Worm (Caenorhabditis elegans) whole organism, L1 larva: ENCODE results near the gene myo-5.
A peak's percentile ranks its signal among the peaks of the same experiment; 100 is the strongest.

ENCODE experiments used
- C04F5.9 ChIP-seq: sonication (generic microtip); optimal IDR thresholded peaks from 2 replicates; lab custom pipeline; 2016; ENCODE audit warnings: missing genetic modification characterization, missing compliant biosample characterization
- C16A3.4 ChIP-seq: fragments of 150-350 bp; optimal IDR thresholded peaks from 2 replicates; lab custom pipeline; 2014; ENCODE audit warnings: missing biosample characterization, missing genetic modification characterization
- C34B4.2 ChIP-seq: sonication (generic microtip); optimal IDR thresholded peaks from 2 replicates; lab custom pipeline; 2017; ENCODE audit warnings: mild to moderate bottlenecking, missing genetic modification characterization, missing compliant biosample characterization
- aly-2 ChIP-seq: fragments of 150-350 bp; optimal IDR thresholded peaks from 2 replicates; lab custom pipeline; 2014; ENCODE audit warnings: missing biosample characterization, missing genetic modification characterization
- ama-1 ChIP-seq: fragments of 150-350 bp; optimal IDR thresholded peaks from 2 replicates; lab custom pipeline; 2014
- blmp-1 ChIP-seq: fragments of 150-350 bp; optimal IDR thresholded peaks from 2 replicates; lab custom pipeline; 2014; ENCODE audit warnings: missing biosample characterization, missing genetic modification characterization
- ceh-88 ChIP-seq: fragments of 200-800 bp; sonication (Bioruptor generic); IDR thresholded peaks from 2 replicates; pipeline ENCODE4 v1.3.6; 2022; ENCODE audit warnings: missing genetic modification characterization, missing compliant biosample characterization
- ceh-90 ChIP-seq: sonication (generic microtip); optimal IDR thresholded peaks from 2 replicates; lab custom pipeline; 2016; ENCODE audit warnings: missing genetic modification characterization, missing compliant biosample characterization
- ces-1 ChIP-seq: fragments of 150-350 bp; optimal IDR thresholded peaks from 2 replicates; lab custom pipeline; 2014; ENCODE audit warnings: missing biosample characterization, missing genetic modification reagents, missing genetic modification characterization
- dpl-1 ChIP-seq, 3 experiments: fragments of 150-350 bp in 2 of 3; sonication (generic microtip) in 1 of 3; optimal IDR thresholded peaks; 2 replicates each; lab custom pipeline; 2014 to 2017; ENCODE audit warnings: missing biosample characterization in 3 of 3, missing genetic modification characterization in 3 of 3, missing genetic modification reagents in 3 of 3
- efl-1 ChIP-seq, 4 experiments: fragments of 150-350 bp; optimal IDR thresholded peaks in 3 of 4; peaks in 1 of 4; 1 replicate in 1 of 4; 2 replicates in 3 of 4; lab custom pipeline; 2014; ENCODE audit warnings: missing biosample characterization in 2 of 4, missing genetic modification characterization in 2 of 4, missing genetic modification reagents in 2 of 4
- egl-27 ChIP-seq, 2 experiments: fragments of 150-350 bp in 1 of 2; sonication (generic microtip); optimal IDR thresholded peaks; 3 replicates each; lab custom pipeline; 2017 to 2018; ENCODE audit warnings: missing biosample characterization in 2 of 2, missing genetic modification characterization in 2 of 2, missing genetic modification reagents in 2 of 2
- elt-3 ChIP-seq, 6 experiments: fragments of 150-350 bp in 1 of 6; sonication (generic microtip); optimal IDR thresholded peaks; 2 replicates each; lab custom pipeline; 2017 to 2018; ENCODE audit warnings: missing biosample characterization in 6 of 6, missing genetic modification characterization in 6 of 6, inconsistent platforms in 1 of 6
- ets-5 ChIP-seq: fragments of 200-800 bp; sonication (Bioruptor generic); IDR thresholded peaks from 2 replicates; pipeline ENCODE4 v1.3.6; 2022; ENCODE audit warnings: missing genetic modification characterization, missing compliant biosample characterization
- fkh-4 ChIP-seq: sonication (generic microtip); optimal IDR thresholded peaks from 2 replicates; lab custom pipeline; 2016; ENCODE audit warnings: missing compliant biosample characterization, missing genetic modification characterization, borderline replicate concordance
- fkh-8 ChIP-seq: sonication (generic microtip); optimal IDR thresholded peaks from 2 replicates; lab custom pipeline; 2016; ENCODE audit warnings: mild to moderate bottlenecking, missing genetic modification characterization, missing compliant biosample characterization
- fos-1 ChIP-seq: fragments of 150-350 bp; optimal IDR thresholded peaks from 2 replicates; lab custom pipeline; 2014; ENCODE audit warnings: missing biosample characterization, missing genetic modification characterization
- hlh-17 ChIP-seq: fragments of 200-800 bp; sonication (Bioruptor generic); optimal IDR thresholded peaks from 2 replicates; lab custom pipeline; 2018; ENCODE audit warnings: missing genetic modification characterization, mild to moderate bottlenecking, missing compliant biosample characterization, moderate library complexity, borderline replicate concordance
- hlh-4 ChIP-seq: sonication (generic microtip); optimal IDR thresholded peaks from 2 replicates; lab custom pipeline; 2016; ENCODE audit warnings: mild to moderate bottlenecking, missing genetic modification characterization, missing compliant biosample characterization
- lin-15B ChIP-seq: fragments of 150-350 bp; sonication (generic microtip); optimal IDR thresholded peaks from 3 replicates; lab custom pipeline; 2014; ENCODE audit warnings: missing biosample characterization, missing genetic modification characterization
- lin-35 ChIP-seq, 2 experiments: fragments of 150-350 bp; optimal IDR thresholded peaks; 2 replicates each; lab custom pipeline; 2014; ENCODE audit warnings: missing biosample characterization in 2 of 2, missing genetic modification characterization in 2 of 2, missing genetic modification reagents in 2 of 2
- lin-39 ChIP-seq: fragments of 150-350 bp; optimal IDR thresholded peaks from 2 replicates; lab custom pipeline; 2014; ENCODE audit warnings: missing biosample characterization, missing genetic modification reagents, missing genetic modification characterization
- mab-9 ChIP-seq: fragments of 200-800 bp; sonication (Bioruptor generic); IDR thresholded peaks from 2 replicates; pipeline ENCODE4 v1.3.6; 2022; ENCODE audit warnings: missing genetic modification reagents, missing genetic modification characterization, missing compliant biosample characterization
- mef-2 ChIP-seq: fragments of 150-350 bp; optimal IDR thresholded peaks from 2 replicates; lab custom pipeline; 2014; ENCODE audit warnings: missing biosample characterization, missing genetic modification characterization
- nhr-12 ChIP-seq: sonication (generic microtip); optimal IDR thresholded peaks from 2 replicates; lab custom pipeline; 2017; ENCODE audit warnings: missing biosample characterization, missing genetic modification characterization
- nhr-19 ChIP-seq: fragments of 200-800 bp; sonication (Bioruptor generic); conservative IDR thresholded peaks from 2 replicates; pipeline ENCODE4 v1.3.6; 2022; ENCODE audit warnings: missing genetic modification characterization, missing compliant biosample characterization
- nhr-237 ChIP-seq: fragments of 150-350 bp; optimal IDR thresholded peaks from 2 replicates; lab custom pipeline; 2014; ENCODE audit warnings: missing biosample characterization, missing genetic modification characterization
- nhr-28 ChIP-seq: fragments of 150-350 bp; optimal IDR thresholded peaks from 2 replicates; lab custom pipeline; 2014; ENCODE audit warnings: missing biosample characterization, missing genetic modification characterization
- nhr-47 ChIP-seq: sonication (generic microtip); optimal IDR thresholded peaks from 2 replicates; lab custom pipeline; 2016; ENCODE audit warnings: mild to moderate bottlenecking, missing genetic modification characterization, moderate library complexity, missing compliant biosample characterization
- nhr-71 ChIP-seq: sonication (generic microtip); optimal IDR thresholded peaks from 2 replicates; lab custom pipeline; 2016; ENCODE audit warnings: mild to moderate bottlenecking, missing genetic modification characterization, moderate library complexity, missing compliant biosample characterization
- nhr-76 ChIP-seq: sonication (generic microtip); optimal IDR thresholded peaks from 2 replicates; lab custom pipeline; 2017; ENCODE audit warnings: missing biosample characterization, missing genetic modification characterization
- nhr-77 ChIP-seq: fragments of 150-350 bp; optimal IDR thresholded peaks from 2 replicates; lab custom pipeline; 2014; ENCODE audit warnings: missing biosample characterization, missing genetic modification characterization
- nhr-85 ChIP-seq: sonication (generic microtip); peaks from one replicate; lab custom pipeline; 2016; ENCODE audit warnings: missing genetic modification characterization, inconsistent platforms, missing compliant biosample characterization
- nhr-90 ChIP-seq: sonication (generic microtip); optimal IDR thresholded peaks from 2 replicates; lab custom pipeline; 2016; ENCODE audit warnings: mild to moderate bottlenecking, missing genetic modification characterization, missing compliant biosample characterization; ENCODE audit not compliant: poor library complexity
- pag-3 ChIP-seq: sonication (generic microtip); optimal IDR thresholded peaks from 2 replicates; lab custom pipeline; 2017; ENCODE audit warnings: missing genetic modification characterization, mild to moderate bottlenecking, missing compliant biosample characterization, antibody characterized with exemption, borderline replicate concordance; ENCODE audit not compliant: insufficient read depth
- sox-4 ChIP-seq: sonication (generic microtip); optimal IDR thresholded peaks from 2 replicates; lab custom pipeline; 2016; ENCODE audit warnings: missing genetic modification characterization, missing compliant biosample characterization
- sup-37 ChIP-seq: fragments of 200-800 bp; sonication (Bioruptor generic); optimal IDR thresholded peaks from 2 replicates; lab custom pipeline; 2018; ENCODE audit warnings: mild to moderate bottlenecking, missing genetic modification characterization, missing compliant biosample characterization
- tbx-2 ChIP-seq: sonication (generic microtip); optimal IDR thresholded peaks from 2 replicates; lab custom pipeline; 2016; ENCODE audit warnings: missing genetic modification characterization, missing compliant biosample characterization
- unc-130 ChIP-seq: fragments of 150-350 bp; optimal IDR thresholded peaks from 2 replicates; lab custom pipeline; 2017; ENCODE audit warnings: missing biosample characterization, missing genetic modification characterization, inconsistent platforms
- unc-30 ChIP-seq: sonication (generic microtip); optimal IDR thresholded peaks from 2 replicates; lab custom pipeline; 2017; ENCODE audit warnings: missing biosample characterization, missing genetic modification characterization
- xbp-1 ChIP-seq: sonication (generic microtip); optimal IDR thresholded peaks from 2 replicates; lab custom pipeline; 2016; ENCODE audit warnings: missing genetic modification characterization, missing compliant biosample characterization
- zag-1 ChIP-seq: fragments of 150-350 bp; optimal IDR thresholded peaks from 2 replicates; lab custom pipeline; 2014; ENCODE audit warnings: missing biosample characterization, missing genetic modification characterization

Gene myo-5

DNA sequence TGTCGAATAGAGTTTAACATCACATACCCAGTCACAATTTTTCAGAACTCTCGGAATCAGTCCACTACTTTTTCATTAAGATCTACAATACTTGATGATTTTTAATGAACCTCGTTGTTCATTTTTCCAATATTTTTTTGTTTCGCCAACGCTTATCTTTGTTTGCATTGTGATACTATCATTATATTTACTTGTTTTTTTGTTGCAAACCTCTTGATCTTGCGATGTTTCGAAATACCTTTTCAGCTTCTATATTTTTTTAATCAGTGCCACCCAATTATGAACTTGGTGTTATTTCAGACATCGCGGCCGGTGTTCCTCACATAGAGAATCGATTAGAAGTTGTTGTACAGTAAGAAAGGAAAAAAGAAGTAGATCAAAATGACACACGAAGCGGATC, at the start of gene myo-5:
myo-5 (plus strand) TSS at position 301 of the 400 bp plus-strand sequence.
- TF ChIP-seq nhr-237 (tag; lab: Kevin White, UChicago) (no peak), efl-1 (optimal IDR thresholded peaks at IDR 0.05; lab: Kevin White, UChicago) (no peak), efl-1 (GFP tag; optimal IDR thresholded peaks at IDR 0.05 in 1 of 2; lab: Kevin White, UChicago) (peak in 1 of 2 experiments; percentile 15)

ce11 chrV:8062074-8062473, 46.7 kb upstream of the myo-5 start, which contains the start of gene str-139:
TSS of gene str-139 (minus strand) at chrV:8062174.
- TF ChIP-seq lin-15B (tag; lab: Kevin White, UChicago): no peak
- TF ChIP-seq nhr-71 (tag; lab: Kevin White, UChicago): no peak
- TF ChIP-seq fkh-4: no peak
- TF ChIP-seq fkh-8: no peak
- no peak for TF ChIP-seq nhr-19
- TF ChIP-seq elt-3 (tag; optimal IDR thresholded peaks at IDR 0.05; lab: Kevin White, UChicago): no peak
- no peak for TF ChIP-seq hlh-17 (GFP tag; lab: Kevin White, UChicago)
- no peak for TF ChIP-seq lin-39 (tag; lab: Kevin White, UChicago)
- TF ChIP-seq xbp-1: no peak
- TF ChIP-seq C34B4.2 (tag; lab: Kevin White, UChicago): no peak
- no peak for TF ChIP-seq fos-1 (tag; lab: Kevin White, UChicago)
- TF ChIP-seq zag-1 (tag; lab: Kevin White, UChicago): no peak
- TF ChIP-seq egl-27 (tag; optimal IDR thresholded peaks at IDR 0.05; lab: Kevin White, UChicago): no peak
- TF ChIP-seq nhr-47: no peak
- no peak for TF ChIP-seq nhr-77
- no peak for TF ChIP-seq nhr-237 (tag; lab: Kevin White, UChicago)

ce11 chrV:8067800-8068199, 41.0 kb upstream of the myo-5 start, which contains the start of gene str-140:
TSS of gene str-140 (minus strand) at chrV:8067900.
- no peak for TF ChIP-seq unc-130 (tag; lab: Kevin White, UChicago)
- no peak for TF ChIP-seq mef-2 (tag; lab: Kevin White, UChicago)
- TF ChIP-seq nhr-90 (tag; lab: Kevin White, UChicago): no peak
- no peak for TF ChIP-seq dpl-1 (GFP tag; optimal IDR thresholded peaks at IDR 0.05; lab: Kevin White, UChicago)
- no peak for TF ChIP-seq C16A3.4 (tag; lab: Kevin White, UChicago)
- no peak for TF ChIP-seq nhr-237 (tag; lab: Kevin White, UChicago)
- TF ChIP-seq unc-30 (tag; lab: Kevin White, UChicago): no peak
- TF ChIP-seq lin-35 (GFP tag; optimal IDR thresholded peaks at IDR 0.05; lab: Kevin White, UChicago): no peak
- no peak for TF ChIP-seq nhr-85 (tag; lab: Kevin White, UChicago)
- TF ChIP-seq blmp-1: no peak
- no peak for TF ChIP-seq C04F5.9
- no peak for TF ChIP-seq nhr-71 (tag; lab: Kevin White, UChicago)
- no peak for TF ChIP-seq nhr-28
- TF ChIP-seq aly-2 (tag; lab: Kevin White, UChicago): no peak

DNA sequence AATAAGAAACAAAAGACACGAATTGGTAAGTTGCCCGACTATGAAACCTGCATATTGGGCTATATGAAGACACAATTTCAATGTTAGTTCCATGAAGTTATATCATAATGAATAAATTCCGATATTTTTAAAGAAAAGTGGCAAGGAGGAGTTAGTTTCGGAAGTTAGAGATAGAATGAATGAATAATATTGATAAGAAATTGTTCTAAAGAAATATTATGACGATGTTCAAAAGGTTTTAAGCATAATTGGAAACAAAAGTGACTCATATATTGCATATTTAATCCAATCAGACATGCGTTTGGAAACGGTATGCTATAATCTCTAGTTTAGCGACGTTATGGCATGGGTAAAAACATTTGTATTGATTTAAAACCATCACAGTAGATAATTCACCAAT, 39.1 kb upstream of the myo-5 start, which contains the start of gene str-143:
str-143 (minus strand) TSS at position 101 of the 400 bp plus-strand sequence.
- TF ChIP-seq nhr-76 (tag; lab: Kevin White, UChicago) (no peak), ces-1 (GFP tag; lab: Kevin White, UChicago) (no peak), sup-37 (GFP tag; lab: Kevin White, UChicago) (no peak), xbp-1 (no peak), ama-1 (lab: Kevin White, UChicago) (no peak), tbx-2 (tag; lab: Kevin White, UChicago) (no peak), ceh-88 (GFP tag; lab: Robert Waterston, UW) (no peak), C34B4.2 (tag; lab: Kevin White, UChicago) (no peak), ceh-90 (tag; lab: Kevin White, UChicago) (no peak), nhr-12 (no peak), mab-9 (GFP tag; lab: Robert Waterston, UW) (no peak), nhr-77 (no peak), ets-5 (GFP tag; lab: Robert Waterston, UW) (no peak), hlh-4 (tag; lab: Kevin White, UChicago) (no peak), pag-3 (tag; lab: Kevin White, UChicago) (no peak), sox-4 (tag; lab: Kevin White, UChicago) (no peak)
